Worm (Caenorhabditis elegans) whole organism, late embryonic: ENCODE results near the gene C52E2.2.
"Not testable (repeated sequence)": the region's sequence is repeated elsewhere in the genome, so short reads cannot be mapped to it uniquely, and the experiment has no call there.

Experiments
- C08G9.2 ChIP-seq: sonication (generic microtip); optimal IDR thresholded peaks from 2 replicates; lab custom pipeline; 2016; ENCODE audit warnings: mild to moderate bottlenecking, missing genetic modification characterization, moderate library complexity, missing compliant biosample characterization
- C38D4.7 ChIP-seq: fragments of 200-800 bp; sonication (Bioruptor generic); optimal IDR thresholded peaks from 2 replicates; lab custom pipeline; 2018; ENCODE audit warnings: mild to moderate bottlenecking, missing genetic modification characterization, moderate library complexity, missing compliant biosample characterization
- T23F11.4 ChIP-seq: fragments of 200-800 bp; sonication (Bioruptor generic); optimal IDR thresholded peaks from 2 replicates; lab custom pipeline; 2018; ENCODE audit warnings: mild to moderate bottlenecking, missing genetic modification characterization, missing compliant biosample characterization
- Y22D7AL.16 ChIP-seq: sonication (generic microtip); optimal IDR thresholded peaks from 2 replicates; lab custom pipeline; 2016; ENCODE audit warnings: missing genetic modification characterization, missing compliant biosample characterization
- ahr-1 ChIP-seq: sonication (generic microtip); optimal IDR thresholded peaks from 2 replicates; lab custom pipeline; 2016; ENCODE audit warnings: missing genetic modification characterization, missing compliant biosample characterization
- ceh-14 ChIP-seq: sonication (generic microtip); optimal IDR thresholded peaks from 2 replicates; lab custom pipeline; 2016; ENCODE audit warnings: missing genotype, missing genetic modification characterization, missing compliant biosample characterization
- ceh-22 ChIP-seq: sonication (generic microtip); optimal IDR thresholded peaks from 2 replicates; lab custom pipeline; 2017; ENCODE audit warnings: missing biosample characterization, missing genetic modification characterization
- ceh-24 ChIP-seq: sonication (generic microtip); optimal IDR thresholded peaks from 2 replicates; lab custom pipeline; 2016; ENCODE audit warnings: mild to moderate bottlenecking, missing genetic modification characterization, missing compliant biosample characterization
- ceh-30 ChIP-seq: fragments of 150-350 bp; optimal IDR thresholded peaks from 2 replicates; lab custom pipeline; 2014; ENCODE audit warnings: missing biosample characterization, missing genetic modification characterization
- ceh-34 ChIP-seq: sonication (generic microtip); optimal IDR thresholded peaks from 2 replicates; lab custom pipeline; 2016; ENCODE audit warnings: mild to moderate bottlenecking, missing genetic modification characterization, missing compliant biosample characterization
- ceh-45 ChIP-seq: fragments of 200-800 bp; sonication (Bioruptor generic); IDR thresholded peaks from 2 replicates; pipeline ENCODE4 v1.3.6; 2022; ENCODE audit warnings: missing genetic modification reagents, missing genetic modification characterization, missing compliant biosample characterization
- ceh-9 ChIP-seq: sonication (generic microtip); optimal IDR thresholded peaks from 2 replicates; lab custom pipeline; 2016; ENCODE audit warnings: mild to moderate bottlenecking, missing genetic modification characterization, inconsistent platforms, missing compliant biosample characterization
- che-1 ChIP-seq: sonication (generic microtip); optimal IDR thresholded peaks from 2 replicates; lab custom pipeline; 2016; ENCODE audit warnings: mild to moderate bottlenecking, missing genetic modification characterization, missing compliant biosample characterization
- dve-1 ChIP-seq: sonication (generic microtip); optimal IDR thresholded peaks from 2 replicates; lab custom pipeline; 2017; ENCODE audit warnings: antibody characterized with exemption, mild to moderate bottlenecking, missing genetic modification characterization, missing compliant biosample characterization
- elt-2 ChIP-seq: sonication (generic microtip); optimal IDR thresholded peaks from 2 replicates; lab custom pipeline; 2016; ENCODE audit warnings: missing genetic modification reagents, missing genetic modification characterization, missing compliant biosample characterization
- eyg-1 ChIP-seq: sonication (generic microtip); optimal IDR thresholded peaks from 2 replicates; lab custom pipeline; 2016; ENCODE audit warnings: missing genotype, missing genetic modification characterization, missing compliant biosample characterization
- fkh-6 ChIP-seq: sonication (generic microtip); optimal IDR thresholded peaks from 2 replicates; lab custom pipeline; 2016; ENCODE audit warnings: missing genetic modification characterization, missing compliant biosample characterization
- gmeb-2 ChIP-seq: sonication (generic microtip); optimal IDR thresholded peaks from 2 replicates; lab custom pipeline; 2016; ENCODE audit warnings: missing genetic modification characterization, inconsistent platforms, missing compliant biosample characterization
- hlh-6 ChIP-seq: sonication (generic microtip); optimal IDR thresholded peaks from 2 replicates; lab custom pipeline; 2016; ENCODE audit warnings: missing genotype, missing genetic modification characterization, missing compliant biosample characterization
- lim-6 ChIP-seq: sonication (generic microtip); optimal IDR thresholded peaks from 2 replicates; lab custom pipeline; 2016; ENCODE audit warnings: missing genetic modification characterization, missing compliant biosample characterization
- lin-11 ChIP-seq: fragments of 200-800 bp; sonication (Bioruptor generic); optimal IDR thresholded peaks from 2 replicates; lab custom pipeline; 2018; ENCODE audit warnings: mild to moderate bottlenecking, missing genetic modification characterization, missing compliant biosample characterization
- madf-2 ChIP-seq: sonication (generic microtip); optimal IDR thresholded peaks from 2 replicates; lab custom pipeline; 2017; ENCODE audit warnings: missing genetic modification characterization, missing compliant biosample characterization
- nhr-232 ChIP-seq: sonication (generic microtip); optimal IDR thresholded peaks from 2 replicates; lab custom pipeline; 2016; ENCODE audit warnings: missing genetic modification characterization, missing compliant biosample characterization
- pag-3 ChIP-seq: sonication (generic microtip); optimal IDR thresholded peaks from 2 replicates; lab custom pipeline; 2016; ENCODE audit warnings: missing compliant biosample characterization, missing genetic modification characterization, borderline replicate concordance
- pax-1 ChIP-seq: fragments of 150-350 bp; optimal IDR thresholded peaks from 2 replicates; lab custom pipeline; 2014; ENCODE audit warnings: missing biosample characterization, missing genetic modification characterization
- pha-2 ChIP-seq: sonication (generic microtip); optimal IDR thresholded peaks from 2 replicates; lab custom pipeline; 2017; ENCODE audit warnings: mild to moderate bottlenecking, missing genetic modification characterization, missing compliant biosample characterization
- pqm-1 ChIP-seq: sonication (generic microtip); optimal IDR thresholded peaks from 2 replicates; lab custom pipeline; 2016; ENCODE audit warnings: missing genetic modification characterization, missing compliant biosample characterization
- ref-2 ChIP-seq: sonication (generic microtip); optimal IDR thresholded peaks from 2 replicates; lab custom pipeline; 2016; ENCODE audit warnings: missing genetic modification characterization, missing compliant biosample characterization
- rnt-1 ChIP-seq: sonication (generic microtip); optimal IDR thresholded peaks from 2 replicates; lab custom pipeline; 2016; ENCODE audit warnings: missing genetic modification characterization, missing compliant biosample characterization
- sdc-2 ChIP-seq: sonication (generic microtip); optimal IDR thresholded peaks from 2 replicates; lab custom pipeline; 2016; ENCODE audit warnings: missing genotype, missing genetic modification characterization, missing compliant biosample characterization
- sox-2 ChIP-seq: fragments of 200-800 bp; sonication (Bioruptor generic); IDR thresholded peaks from 2 replicates; pipeline ENCODE4 v1.3.6; 2022; ENCODE audit warnings: missing genetic modification reagents, missing genetic modification characterization, missing compliant biosample characterization
- tbx-7 ChIP-seq: sonication (generic microtip); optimal IDR thresholded peaks from 2 replicates; lab custom pipeline; 2016; ENCODE audit warnings: missing genotype, missing genetic modification characterization, missing compliant biosample characterization
- unc-3 ChIP-seq, 2 experiments: fragments of 200-800 bp in 1 of 2; sonication (Bioruptor generic) in 1 of 2; sonication (generic microtip) in 1 of 2; conservative IDR thresholded peaks in 1 of 2; optimal IDR thresholded peaks in 1 of 2; 2 replicates each; pipeline versions ENCODE4 v1.3.6 to Lab custom; 2016 to 2022; ENCODE audit warnings: missing compliant biosample characterization in 2 of 2, missing genetic modification characterization in 2 of 2, missing genetic modification reagents in 1 of 2
- unc-42 ChIP-seq: sonication (generic microtip); optimal IDR thresholded peaks from 2 replicates; lab custom pipeline; 2016; ENCODE audit warnings: missing genotype, missing genetic modification characterization, missing compliant biosample characterization
- zip-5 ChIP-seq: sonication (generic microtip); optimal IDR thresholded peaks from 2 replicates; lab custom pipeline; 2016; ENCODE audit warnings: missing genetic modification characterization, missing compliant biosample characterization

Gene C52E2.2

DNA sequence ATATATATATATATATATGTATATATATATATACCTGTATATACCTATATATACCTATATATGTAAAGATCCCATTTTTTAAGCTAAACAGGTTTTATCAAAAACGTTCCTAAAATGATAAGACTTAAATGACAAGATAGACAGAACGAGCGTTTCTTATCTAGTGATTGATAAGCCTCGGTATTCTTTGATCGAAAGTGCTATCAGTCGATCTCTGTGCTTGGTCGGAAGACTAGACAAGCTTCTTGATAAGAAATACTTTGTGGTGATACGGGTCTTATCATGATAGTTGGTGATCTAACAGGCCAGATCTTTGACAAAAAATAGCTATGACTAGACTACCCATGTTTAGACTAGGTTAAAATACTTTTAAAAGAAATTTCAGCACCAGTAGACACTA lies 887 bp upstream of the C52E2.2 start:
- peak; percentile 79 for TF ChIP-seq pqm-1 (tag; lab: Kevin White, UChicago)
- no peak for TF ChIP-seq madf-2
- TF ChIP-seq sox-2 (GFP tag; lab: Robert Waterston, UW): no peak
- TF ChIP-seq eyg-1: no peak
- TF ChIP-seq pha-2 (tag; lab: Kevin White, UChicago): no peak
- no peak for TF ChIP-seq Y22D7AL.16 (tag; lab: Kevin White, UChicago)
- TF ChIP-seq ahr-1 (tag; lab: Kevin White, UChicago): no peak
- TF ChIP-seq ceh-34 (tag; lab: Kevin White, UChicago): no peak
- peak; percentile 99 for TF ChIP-seq elt-2
- TF ChIP-seq che-1 (tag; lab: Kevin White, UChicago): no peak
- TF ChIP-seq T23F11.4 (GFP tag; lab: Kevin White, UChicago): no peak
- no peak for TF ChIP-seq lin-11 (tag; lab: Kevin White, UChicago)
- TF ChIP-seq rnt-1 (tag; lab: Kevin White, UChicago): no peak
- TF ChIP-seq ceh-22 (tag; lab: Kevin White, UChicago): no peak
- TF ChIP-seq unc-42 (tag; lab: Kevin White, UChicago): no peak

DNA sequence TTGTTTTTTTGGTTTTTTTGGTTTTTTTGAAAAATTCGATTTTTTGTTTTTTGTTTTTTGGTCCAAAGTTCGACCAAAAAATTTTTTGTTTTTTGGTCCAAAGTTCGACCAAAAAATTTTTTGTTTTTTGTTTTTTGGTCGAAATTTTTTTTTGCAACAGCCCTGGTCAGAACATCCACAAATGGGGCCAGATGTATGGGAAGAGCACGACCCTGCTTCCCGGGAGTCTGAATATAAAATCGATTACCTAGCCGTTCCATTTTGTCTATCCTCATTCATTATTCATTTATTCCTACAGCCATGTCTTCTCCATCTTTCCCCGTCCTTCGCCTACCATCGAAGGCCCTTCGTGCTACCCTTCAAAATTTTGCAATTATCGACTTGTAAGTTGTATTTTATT lies 1.5 kb downstream of the C52E2.2 start, which contains the start of gene fbxb-95:
Gene fbxb-95, plus strand, starts transcription at position 301 of the 400 bp plus-strand sequence.
- TF ChIP-seq pax-1; ceh-34 (tag; lab: Kevin White, UChicago); lin-11 (tag; lab: Kevin White, UChicago): not testable (repeated sequence)

DNA sequence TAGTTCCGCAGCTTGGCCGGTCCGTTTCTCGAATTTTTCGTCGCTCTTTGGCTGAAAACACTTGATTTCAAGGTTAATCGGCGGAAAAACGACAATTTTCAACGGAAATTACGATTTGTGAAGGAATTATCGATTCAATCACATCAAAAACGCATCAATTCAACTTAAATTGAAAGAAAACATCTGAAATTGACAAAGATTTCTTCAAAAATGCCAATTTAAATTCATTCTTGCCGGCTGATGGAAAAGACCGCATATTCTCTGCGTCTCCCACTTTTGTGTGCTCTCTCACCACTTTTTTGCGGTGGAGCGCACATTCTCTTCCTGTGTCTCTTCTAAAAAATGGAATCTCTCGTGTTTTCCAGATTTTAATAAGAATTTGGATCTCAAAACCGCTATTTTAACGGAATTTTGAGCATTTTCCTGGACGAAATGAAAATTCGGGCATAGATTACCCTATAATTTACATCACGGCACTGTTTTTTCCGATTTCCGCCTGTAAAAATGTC lies 8.7 kb downstream of the C52E2.2 start, which contains the start of gene C16C4.18:
Gene C16C4.18, minus strand, starts transcription at position 51 of the 509 bp plus-strand sequence.
- not testable (repeated sequence) for TF ChIP-seq zip-5 (tag; lab: Kevin White, UChicago); unc-3 (GFP tag; conservative IDR thresholded peaks at IDR 0.05; lab: Robert Waterston, UW); unc-3 (tag; optimal IDR thresholded peaks at IDR 0.05; lab: Kevin White, UChicago); sox-2 (GFP tag; lab: Robert Waterston, UW)

DNA sequence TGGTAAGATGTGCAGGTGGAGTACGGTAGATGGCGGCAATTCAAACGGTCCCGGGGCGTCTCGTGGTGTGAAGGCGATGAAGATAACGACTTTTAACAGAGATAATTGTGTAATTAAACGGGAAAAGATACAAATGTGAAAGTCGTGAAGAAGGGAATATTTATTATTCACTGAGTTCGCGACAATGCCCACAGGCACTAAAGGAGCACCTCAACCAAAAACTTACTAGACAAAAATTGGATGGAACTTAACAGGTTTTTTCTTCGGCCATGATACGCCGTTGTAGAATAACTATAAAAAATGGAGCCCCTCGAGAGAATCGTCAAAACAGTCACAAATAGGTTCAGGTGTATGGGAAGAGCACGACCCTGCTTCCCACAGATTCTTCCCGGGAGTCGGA lies 9.7 kb downstream of the C52E2.2 start, which contains the start of gene fbxb-98:
Gene fbxb-98, plus strand, starts transcription at position 301 of the 400 bp plus-strand sequence.
- TF ChIP-seq hlh-6; C08G9.2; pag-3 (tag; lab: Kevin White, UChicago): not testable (repeated sequence)
- TF ChIP-seq, all 69 proteins: peak for 0; not testable (repeated sequence) for 69

DNA sequence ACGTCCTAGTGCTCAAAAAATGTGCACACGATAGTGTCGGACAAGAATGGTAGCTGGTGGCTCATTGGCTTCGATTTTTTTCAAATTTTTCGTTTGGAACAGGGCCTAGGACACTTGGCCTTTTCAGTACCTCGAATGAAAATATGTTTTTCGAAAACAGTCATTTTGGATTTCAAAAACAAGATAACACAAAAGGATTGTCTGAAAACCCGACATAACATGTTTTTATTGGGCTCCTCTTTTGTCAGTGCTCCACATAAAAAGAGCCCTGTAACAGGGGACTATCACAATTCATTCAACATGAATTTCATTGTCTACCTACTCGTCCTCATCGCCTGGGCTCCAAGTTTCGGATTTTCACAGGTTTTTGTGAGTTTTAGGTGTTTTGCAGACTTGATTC lies 11.7 kb downstream of the C52E2.2 start, which contains the start of gene C16C4.17:
Gene C16C4.17, plus strand, starts transcription at position 301 of the 400 bp plus-strand sequence.
- no peak for TF ChIP-seq nhr-232 (tag; lab: Kevin White, UChicago)
- TF ChIP-seq zip-5 (tag; lab: Kevin White, UChicago): no peak
- no peak for TF ChIP-seq C08G9.2
- TF ChIP-seq dve-1 (tag; lab: Kevin White, UChicago): no peak
- no peak for TF ChIP-seq ceh-9 (tag; lab: Kevin White, UChicago)
- TF ChIP-seq ceh-24 (tag; lab: Kevin White, UChicago): no peak
- TF ChIP-seq tbx-7 (tag; lab: Kevin White, UChicago): no peak
- TF ChIP-seq fkh-6 (tag; lab: Kevin White, UChicago): no peak
- TF ChIP-seq hlh-6: no peak
- no peak for TF ChIP-seq ceh-14 (tag; lab: Kevin White, UChicago)
- no peak for TF ChIP-seq T23F11.4 (GFP tag; lab: Kevin White, UChicago)
- TF ChIP-seq lim-6: no peak
- TF ChIP-seq C38D4.7: no peak
- no peak for TF ChIP-seq ceh-45 (GFP tag; lab: Robert Waterston, UW)
- no peak for TF ChIP-seq ahr-1 (tag; lab: Kevin White, UChicago)
- TF ChIP-seq Y22D7AL.16 (tag; lab: Kevin White, UChicago): no peak
- no peak for TF ChIP-seq ceh-30 (tag; lab: Kevin White, UChicago)
- TF ChIP-seq ref-2 (tag; lab: Kevin White, UChicago): no peak
- TF ChIP-seq gmeb-2 (tag; lab: Kevin White, UChicago): no peak
- TF ChIP-seq sdc-2 (tag; lab: Kevin White, UChicago): no peak
